2 fruit fly cellular contexts compared by ENCODE assay signal in the genomic region with DNA sequence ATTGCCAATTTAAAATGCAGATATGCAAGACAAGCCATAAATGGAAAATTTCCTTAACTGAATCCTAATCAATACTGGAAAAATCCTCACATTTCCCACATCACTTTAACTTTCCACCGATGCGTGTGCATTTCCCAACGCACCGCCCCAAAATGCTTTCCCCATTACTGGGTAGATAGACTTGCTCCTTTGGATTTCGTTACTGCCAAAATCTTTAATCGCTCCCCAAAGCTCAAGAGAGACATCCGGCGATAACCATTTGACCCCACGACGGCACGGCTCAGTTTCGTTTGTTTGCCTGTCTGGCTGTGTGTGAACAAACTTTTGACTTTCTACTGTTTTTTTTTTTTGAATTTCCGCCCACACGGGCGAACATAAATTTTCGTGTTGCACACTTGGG.
TF ChIP-seq lines count a peak whose summit lies in the region.

No protein-coding gene starts in this region.

TF ChIP-seq in whole organism, prepupa, 60 proteins besides CTCF, POLR2A, EP300 and RAD21:
- no peak for TF ChIP-seq fd59A (GFP tag; optimal IDR thresholded peaks at IDR 0.05; lab: Kevin White, UChicago)
- TF ChIP-seq Hr38 (GFP tag; optimal IDR thresholded peaks at IDR 0.05; lab: Kevin White, UChicago), result no peak
- TF ChIP-seq svp (GFP tag; lab: Kevin White, UChicago), result peak; percentile 96
- no peak for TF ChIP-seq CG8319 (GFP tag; optimal IDR thresholded peaks at IDR 0.05; lab: Kevin White, UChicago)
- no peak for TF ChIP-seq CG34406 (GFP tag; optimal IDR thresholded peaks at IDR 0.05; lab: Kevin White, UChicago)
- TF ChIP-seq CG6276 (GFP tag; optimal IDR thresholded peaks at IDR 0.05; lab: Kevin White, UChicago), result no peak

TF ChIP-seq in whole organism, wandering third instar larva, 38 proteins besides CTCF, POLR2A, EP300 and RAD21:
- peak; percentile 18 for TF ChIP-seq fru (GFP tag; optimal IDR thresholded peaks at IDR 0.05; lab: Kevin White, UChicago)
- TF ChIP-seq psq (GFP tag; optimal IDR thresholded peaks at IDR 0.05; lab: Kevin White, UChicago), result no peak
